Worm (Caenorhabditis elegans) whole organism, early embryonic: ENCODE results near the gene C29H12.6.

Source experiments
- aly-1 ChIP-seq: sonication (generic microtip); optimal IDR thresholded peaks from 2 replicates; lab custom pipeline; 2016; ENCODE audit warnings: missing genetic modification characterization, missing compliant biosample characterization
- flt-1 ChIP-seq: fragments of 200-800 bp; sonication (Bioruptor generic); IDR thresholded peaks from 2 replicates; pipeline ENCODE4 v1.3.6; 2022; ENCODE audit warnings: missing genetic modification characterization, missing compliant biosample characterization
- tbx-37 ChIP-seq: fragments of 200-800 bp; sonication (Bioruptor generic); conservative IDR thresholded peaks from 2 replicates; pipeline ENCODE4 v1.3.6; 2022; ENCODE audit warnings: missing genetic modification reagents, missing genetic modification characterization, missing compliant biosample characterization
- tra-4 ChIP-seq: sonication (generic microtip); optimal IDR thresholded peaks from 2 replicates; lab custom pipeline; 2017; ENCODE audit warnings: missing genetic modification characterization, missing compliant biosample characterization

- no peak for TF ChIP-seq tbx-37 (GFP tag; lab: Robert Waterston, UW)
- no peak for TF ChIP-seq flt-1 (GFP tag; lab: Robert Waterston, UW)
- no peak for TF ChIP-seq aly-1 (tag; lab: Kevin White, UChicago)
- no peak for TF ChIP-seq tra-4 (tag; lab: Kevin White, UChicago)
Measured at ce11 chrII:6136712-6137111, 18.6 kb upstream of the C29H12.6 start.
